Worm (Caenorhabditis elegans) whole organism, L3 larva: ENCODE results near the gene K04A8.20.
A peak's percentile ranks its signal among the peaks of the same experiment; 100 is the strongest.

Experiments used
- ZK546.5 ChIP-seq: sonication (generic microtip); optimal IDR thresholded peaks from 2 replicates; lab custom pipeline; 2017; ENCODE audit warnings: missing biosample characterization, missing genetic modification characterization
- aly-2 ChIP-seq: fragments of 150-350 bp; optimal IDR thresholded peaks from 2 replicates; lab custom pipeline; 2014; ENCODE audit warnings: missing biosample characterization, missing genetic modification characterization
- ama-1 ChIP-seq: fragments of 150-350 bp; optimal IDR thresholded peaks from 2 replicates; lab custom pipeline; 2018
- ceh-16 ChIP-seq: sonication (generic microtip); optimal IDR thresholded peaks from 2 replicates; lab custom pipeline; 2017; ENCODE audit warnings: missing biosample characterization, missing genetic modification characterization
- ceh-28 ChIP-seq: fragments of 150-350 bp; optimal IDR thresholded peaks from 2 replicates; lab custom pipeline; 2014; ENCODE audit warnings: missing biosample characterization, missing genetic modification reagents, missing genetic modification characterization
- ceh-82 ChIP-seq: fragments of 150-350 bp; optimal IDR thresholded peaks from 2 replicates; lab custom pipeline; 2014; ENCODE audit warnings: missing biosample characterization, missing genetic modification characterization
- ceh-9 ChIP-seq: sonication (generic microtip); optimal IDR thresholded peaks from 2 replicates; lab custom pipeline; 2018; ENCODE audit warnings: missing biosample characterization, missing genetic modification characterization
- daf-12 ChIP-seq: fragments of 150-350 bp; optimal IDR thresholded peaks from 2 replicates; lab custom pipeline; 2014; ENCODE audit warnings: missing biosample characterization, missing genetic modification reagents, missing genetic modification characterization
- egl-27 ChIP-seq: sonication (generic microtip); optimal IDR thresholded peaks from 4 replicates; lab custom pipeline; 2017; ENCODE audit warnings: missing biosample characterization, missing genetic modification reagents, missing genetic modification characterization
- egl-5 ChIP-seq: fragments of 150-350 bp; optimal IDR thresholded peaks from 2 replicates; lab custom pipeline; 2017; ENCODE audit warnings: missing biosample characterization, missing genetic modification reagents, missing genetic modification characterization, inconsistent platforms
- elt-1 ChIP-seq: fragments of 150-350 bp; optimal IDR thresholded peaks from 2 replicates; lab custom pipeline; 2014; ENCODE audit warnings: missing biosample characterization, missing genetic modification characterization
- elt-2 ChIP-seq: sonication (generic microtip); optimal IDR thresholded peaks from 2 replicates; lab custom pipeline; 2016; ENCODE audit warnings: missing genetic modification reagents, mild to moderate bottlenecking, missing genetic modification characterization, missing compliant biosample characterization
- elt-3 ChIP-seq, 3 experiments: fragments of 150-350 bp in 1 of 3; sonication (generic microtip) in 2 of 3; optimal IDR thresholded peaks; 2 replicates in 2 of 3; 4 replicates in 1 of 3; lab custom pipeline; 2014 to 2017; ENCODE audit warnings: missing biosample characterization in 3 of 3, missing genetic modification characterization in 3 of 3
- eor-1 ChIP-seq, 2 experiments: fragments of 150-350 bp; optimal IDR thresholded peaks; 2 replicates each; lab custom pipeline; 2014 to 2018; ENCODE audit warnings: missing biosample characterization in 2 of 2, missing genetic modification characterization in 2 of 2
- fkh-2 ChIP-seq: fragments of 150-350 bp; optimal IDR thresholded peaks from 2 replicates; lab custom pipeline; 2014; ENCODE audit warnings: missing biosample characterization, missing genetic modification reagents, missing genetic modification characterization
- hmg-11 ChIP-seq: sonication (generic microtip); optimal IDR thresholded peaks from 2 replicates; lab custom pipeline; 2016; ENCODE audit warnings: missing genetic modification characterization, missing compliant biosample characterization
- jun-1 ChIP-seq: fragments of 150-350 bp; optimal IDR thresholded peaks from 2 replicates; lab custom pipeline; 2014; ENCODE audit warnings: missing biosample characterization, missing genetic modification reagents, missing genetic modification characterization
- lin-15B ChIP-seq: fragments of 150-350 bp; optimal IDR thresholded peaks from 2 replicates; lab custom pipeline; 2014; ENCODE audit warnings: missing biosample characterization, missing genetic modification characterization
- lin-39 ChIP-seq: fragments of 150-350 bp; optimal IDR thresholded peaks from 2 replicates; lab custom pipeline; 2018; ENCODE audit warnings: missing biosample characterization, missing genetic modification reagents, missing genetic modification characterization
- lsy-12 ChIP-seq: sonication (generic microtip); optimal IDR thresholded peaks from 2 replicates; lab custom pipeline; 2016; ENCODE audit warnings: mild to moderate bottlenecking, missing genetic modification characterization, missing compliant biosample characterization
- mdl-1 ChIP-seq: fragments of 150-350 bp; optimal IDR thresholded peaks from 2 replicates; lab custom pipeline; 2014; ENCODE audit warnings: missing biosample characterization, missing genetic modification characterization
- mml-1 ChIP-seq: fragments of 150-350 bp; sonication (generic microtip); optimal IDR thresholded peaks from 3 replicates; lab custom pipeline; 2014; ENCODE audit warnings: missing biosample characterization, missing genetic modification characterization
- nfya-1 ChIP-seq: sonication (generic microtip); optimal IDR thresholded peaks from 2 replicates; lab custom pipeline; 2017; ENCODE audit warnings: missing genetic modification characterization, mild to moderate bottlenecking, missing compliant biosample characterization, antibody characterized with exemption, moderate library complexity; ENCODE audit not compliant: insufficient read depth
- nhr-11 ChIP-seq: fragments of 150-350 bp; optimal IDR thresholded peaks from 2 replicates; lab custom pipeline; 2014; ENCODE audit warnings: missing biosample characterization, missing genetic modification characterization
- nhr-12 ChIP-seq: fragments of 150-350 bp; optimal IDR thresholded peaks from 2 replicates; lab custom pipeline; 2014; ENCODE audit warnings: missing biosample characterization, missing genetic modification characterization
- nhr-23 ChIP-seq: fragments of 150-350 bp; optimal IDR thresholded peaks from 2 replicates; lab custom pipeline; 2014; ENCODE audit warnings: missing biosample characterization, missing genetic modification reagents, missing genetic modification characterization
- nhr-25 ChIP-seq: sonication (generic microtip); optimal IDR thresholded peaks from 2 replicates; lab custom pipeline; 2017; ENCODE audit warnings: missing biosample characterization, missing genetic modification characterization
- nhr-28 ChIP-seq: fragments of 150-350 bp; optimal IDR thresholded peaks from 2 replicates; lab custom pipeline; 2014; ENCODE audit warnings: missing biosample characterization, missing genetic modification characterization
- nhr-43 ChIP-seq: sonication (generic microtip); optimal IDR thresholded peaks from 2 replicates; lab custom pipeline; 2016; ENCODE audit warnings: mild to moderate bottlenecking, missing genetic modification characterization, missing compliant biosample characterization; ENCODE audit not compliant: poor library complexity, severe bottlenecking
- nhr-77 ChIP-seq: fragments of 150-350 bp; optimal IDR thresholded peaks from 2 replicates; lab custom pipeline; 2014; ENCODE audit warnings: missing biosample characterization, missing genetic modification characterization
- pha-4 ChIP-seq: fragments of 150-350 bp; optimal IDR thresholded peaks from 2 replicates; lab custom pipeline; 2014; ENCODE audit warnings: missing biosample characterization, missing genetic modification reagents, missing genetic modification characterization
- pqm-1 ChIP-seq: fragments of 150-350 bp; optimal IDR thresholded peaks from 2 replicates; lab custom pipeline; 2017; ENCODE audit warnings: missing biosample characterization, missing genetic modification characterization, inconsistent platforms
- sea-2 ChIP-seq: fragments of 150-350 bp; sonication (generic microtip); optimal IDR thresholded peaks from 4 replicates; lab custom pipeline; 2014; ENCODE audit warnings: missing biosample characterization, missing genetic modification reagents, missing genetic modification characterization
- snpc-4 ChIP-seq: fragments of 150-350 bp; optimal IDR thresholded peaks from 2 replicates; lab custom pipeline; 2014; ENCODE audit warnings: missing biosample characterization, missing genetic modification characterization
- tbx-2 ChIP-seq: sonication (generic microtip); optimal IDR thresholded peaks from 2 replicates; lab custom pipeline; 2016; ENCODE audit warnings: mild to moderate bottlenecking, missing genetic modification characterization, missing compliant biosample characterization
- unc-39 ChIP-seq: sonication (generic microtip); optimal IDR thresholded peaks from 4 replicates; lab custom pipeline; 2017; ENCODE audit warnings: missing biosample characterization, missing genetic modification characterization
- zag-1 ChIP-seq: fragments of 150-350 bp; optimal IDR thresholded peaks from 2 replicates; lab custom pipeline; 2014; ENCODE audit warnings: missing biosample characterization, missing genetic modification characterization
- ztf-11 ChIP-seq: fragments of 150-350 bp; optimal IDR thresholded peaks from 2 replicates; lab custom pipeline; 2014; ENCODE audit warnings: missing biosample characterization, missing genetic modification characterization

K04A8.20 gene

ce11 chrV:6513786-6514430 lies 35.3 kb upstream of the K04A8.20 start:
- peak; percentile 92 for TF ChIP-seq nhr-23 (tag; lab: Kevin White, UChicago)
- TF ChIP-seq nhr-12, result no peak
- peak; percentile 46 for TF ChIP-seq ceh-28 (tag; lab: Kevin White, UChicago)
- peak; percentile 18 for TF ChIP-seq nhr-43 (tag; lab: Kevin White, UChicago)
- TF ChIP-seq ceh-82, result no peak

DNA sequence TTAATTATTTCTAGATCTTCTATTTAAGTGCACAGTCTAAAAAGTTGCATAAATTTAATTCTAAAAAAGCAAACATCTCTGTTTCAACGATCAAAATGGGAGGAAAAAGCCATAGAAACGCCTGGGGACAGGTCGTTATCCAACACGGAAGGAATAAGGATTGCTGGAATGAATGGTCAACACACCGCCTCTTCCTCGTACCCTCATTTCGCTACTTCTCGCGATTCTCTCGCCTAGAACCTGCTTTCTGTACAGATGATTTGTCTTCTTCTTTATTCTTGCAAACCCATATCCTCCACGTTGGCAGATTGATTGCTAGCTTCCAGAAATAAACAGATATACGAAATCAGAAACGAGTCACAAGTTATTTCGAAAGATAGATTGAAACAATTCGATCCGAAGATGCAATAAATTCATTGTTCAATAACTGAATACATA lies 34.3 kb upstream of the K04A8.20 start, which contains the start of gene dpy-11:
dpy-11 (minus strand) TSS at position 354 of the 438 bp plus-strand sequence.
- TF ChIP-seq ceh-28 (tag; lab: Kevin White, UChicago) (peak; percentile 10), pqm-1 (tag; lab: Kevin White, UChicago) (no peak), mdl-1 (tag; lab: Kevin White, UChicago) (no peak), ceh-82 (no peak), snpc-4 (no peak), nfya-1 (peak; percentile 14), ceh-16 (no peak), unc-39 (no peak), sea-2 (no peak), nhr-12 (no peak), nhr-25 (tag; lab: Kevin White, UChicago) (peak; percentile 66), nhr-11 (no peak), lin-15B (tag; lab: Kevin White, UChicago) (no peak), pha-4 (tag; lab: Kevin White, UChicago) (no peak), zag-1 (tag; lab: Kevin White, UChicago) (no peak), daf-12 (tag; lab: Kevin White, UChicago) (no peak), elt-1 (no peak), elt-3 (tag; optimal IDR thresholded peaks at IDR 0.05; lab: Kevin White, UChicago) (peak in 1 of 3 experiments; percentile 85), egl-5 (tag; lab: Kevin White, UChicago) (peak; percentile 52), aly-2 (tag; lab: Kevin White, UChicago) (no peak), egl-27 (no peak), tbx-2 (tag; lab: Kevin White, UChicago) (peak; percentile 43), fkh-2 (tag; lab: Kevin White, UChicago) (no peak), nhr-28 (no peak), mml-1 (tag; lab: Kevin White, UChicago) (no peak), ztf-11 (tag; lab: Kevin White, UChicago) (no peak), nhr-23 (tag; lab: Kevin White, UChicago) (peak; percentile 66), ama-1 (lab: Kevin White, UChicago) (peak; percentile 99), elt-2 (peak; percentile 29), jun-1 (no peak), hmg-11 (tag; lab: Kevin White, UChicago) (no peak), lsy-12 (tag; lab: Kevin White, UChicago) (peak; percentile 46), ceh-9 (tag; lab: Kevin White, UChicago) (no peak), lin-39 (tag; lab: Kevin White, UChicago) (peak; percentile 24), nhr-43 (tag; lab: Kevin White, UChicago) (peak; percentile 85)

ce11 chrV:6515344-6515743 lies 33.9 kb upstream of the K04A8.20 start:
- TF ChIP-seq mdl-1 (tag; lab: Kevin White, UChicago), result no peak
- no peak for TF ChIP-seq eor-1 (tag; optimal IDR thresholded peaks at IDR 0.05; lab: Kevin White, UChicago)
- TF ChIP-seq egl-27, result no peak
- no peak for TF ChIP-seq ceh-16
- TF ChIP-seq ama-1 (lab: Kevin White, UChicago), result no peak
- no peak for TF ChIP-seq ceh-9 (tag; lab: Kevin White, UChicago)
- TF ChIP-seq unc-39, result no peak
- no peak for TF ChIP-seq nhr-43 (tag; lab: Kevin White, UChicago)
- TF ChIP-seq nhr-23 (tag; lab: Kevin White, UChicago), result no peak
- no peak for TF ChIP-seq nhr-77 (tag; lab: Kevin White, UChicago)
- TF ChIP-seq ceh-82, result no peak
- no peak for TF ChIP-seq pqm-1 (tag; lab: Kevin White, UChicago)
- no peak for TF ChIP-seq aly-2 (tag; lab: Kevin White, UChicago)
- no peak for TF ChIP-seq ZK546.5 (tag; lab: Kevin White, UChicago)
